1 fruit fly cellular context compared by ENCODE assay signal in the genomic region with DNA sequence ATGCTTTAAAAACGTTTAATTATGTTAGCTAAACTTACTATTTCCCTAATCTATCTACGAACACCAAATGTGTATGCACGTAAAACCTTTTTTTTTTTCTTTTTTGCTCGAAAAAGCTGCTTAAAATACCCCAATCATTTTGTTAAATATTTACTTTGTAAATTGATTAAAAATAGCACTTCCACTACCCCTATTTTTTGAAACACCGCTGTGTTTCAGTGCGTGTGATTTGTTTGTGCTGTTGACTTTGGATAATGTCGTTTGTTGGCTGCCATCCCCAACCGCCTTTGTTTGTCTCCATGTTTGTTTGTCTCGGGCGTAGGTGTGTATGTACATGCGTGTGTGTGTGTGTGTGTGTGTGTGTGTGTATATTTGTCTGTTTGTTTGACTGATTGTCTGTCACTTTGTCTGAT.
TF ChIP-seq lines count a peak whose summit lies in the region.

No protein-coding gene starts in this region.

TF ChIP-seq in whole organism, embryonic, 481 proteins besides CTCF, POLR2A, EP300 and RAD21 (continued from another document and continues in another):
- TF ChIP-seq CG13424 (tag; optimal IDR thresholded peaks at IDR 0.05; lab: Kevin White, UChicago) (peak; percentile 34), CG3726 (GFP tag; IDR thresholded peaks at IDR 0.05; lab: Robert Waterston, UW) (0 out of 3 replicates have a peak, but pooled peaks have one; percentile 25), Xrp1 (GFP tag; IDR thresholded peaks at IDR 0.05; lab: Robert Waterston, UW) (peak; percentile 48), row (GFP tag; IDR thresholded peaks at IDR 0.05; lab: Robert Waterston, UW) (peak; percentile 39; the same call in 1 of the 3 replicates), maf-S (GFP tag; optimal IDR thresholded peaks at IDR 0.05; lab: Kevin White, UChicago) (peak; percentile 7), CG12071 (GFP tag; optimal IDR thresholded peaks at IDR 0.05; lab: Kevin White, UChicago) (peak; percentile 59), CG2120 (GFP tag; optimal IDR thresholded peaks at IDR 0.05; lab: Kevin White, UChicago) (peak; percentile 48), Tbp (GFP tag; optimal IDR thresholded peaks at IDR 0.05; lab: Kevin White, UChicago) (no peak), CG3281 (GFP tag; optimal IDR thresholded peaks at IDR 0.05; lab: Kevin White, UChicago) (peak; percentile 54), ro (GFP tag; IDR thresholded peaks at IDR 0.05; lab: Robert Waterston, UW) (no peak), caup (GFP tag; optimal IDR thresholded peaks at IDR 0.05; lab: Kevin White, UChicago; ENCODE audit: severe bottlenecking) (peak; percentile 17), Neu2 (GFP tag; optimal IDR thresholded peaks at IDR 0.05; lab: Kevin White, UChicago; ENCODE audit: borderline replicate concordance) (no peak), CG4328 (GFP tag; optimal IDR thresholded peaks at IDR 0.05; lab: Kevin White, UChicago) (no peak), Dfd (GFP tag; optimal IDR thresholded peaks at IDR 0.05; lab: Kevin White, UChicago) (no peak), abd-A (tag; optimal IDR thresholded peaks at IDR 0.05; lab: Kevin White, UChicago) (no peak), dmrt99B (tag; optimal IDR thresholded peaks at IDR 0.05; lab: Kevin White, UChicago) (peak; percentile 59), CG10654 (GFP tag; optimal IDR thresholded peaks at IDR 0.05; lab: Kevin White, UChicago) (peak; percentile 30), CG33213 (GFP tag; optimal IDR thresholded peaks at IDR 0.05; lab: Kevin White, UChicago) (no peak), salm (tag; optimal IDR thresholded peaks at IDR 0.05; lab: Kevin White, UChicago) (peak; percentile 42), CG18262 (tag; optimal IDR thresholded peaks at IDR 0.05; lab: Kevin White, UChicago) (peak; percentile 52), Bdp1 (GFP tag; optimal IDR thresholded peaks at IDR 0.05; lab: Kevin White, UChicago) (peak; percentile 40), Camta (GFP tag; optimal IDR thresholded peaks at IDR 0.05; lab: Kevin White, UChicago) (peak; percentile 45), CG18619 (GFP tag; optimal IDR thresholded peaks at IDR 0.05; lab: Kevin White, UChicago) (peak; percentile 40), CG2129 (GFP tag; IDR thresholded peaks at IDR 0.05; lab: Robert Waterston, UW; ENCODE audit: partially characterized antibody) (no peak), CG5953 (GFP tag; IDR thresholded peaks at IDR 0.05; lab: Robert Waterston, UW) (no peak), CG6683 (GFP tag; optimal IDR thresholded peaks at IDR 0.05; lab: Kevin White, UChicago) (no peak), CG12219 (GFP tag; optimal IDR thresholded peaks at IDR 0.05; lab: Kevin White, UChicago) (peak; percentile 19), Gsc (GFP tag; IDR thresholded peaks at IDR 0.05; lab: Robert Waterston, UW) (no peak), CG11398 (GFP tag; optimal IDR thresholded peaks at IDR 0.05; lab: Kevin White, UChicago) (peak; percentile 56), Dip3 (GFP tag; optimal IDR thresholded peaks at IDR 0.05; lab: Kevin White, UChicago) (no peak), CG14667 (GFP tag; IDR thresholded peaks at IDR 0.05; lab: Robert Waterston, UW) (no peak), CG32772 (GFP tag; IDR thresholded peaks at IDR 0.05; lab: Robert Waterston, UW) (no peak), CG4707 (GFP tag; optimal IDR thresholded peaks at IDR 0.05; lab: Kevin White, UChicago) (peak; percentile 30), sim (GFP tag; IDR thresholded peaks at IDR 0.05; lab: Robert Waterston, UW) (no peak), CG31441 (GFP tag; IDR thresholded peaks at IDR 0.05; lab: Robert Waterston, UW) (peak; percentile 52), CG10431 (GFP tag; optimal IDR thresholded peaks at IDR 0.05; lab: Kevin White, UChicago) (peak; percentile 41), rib (GFP tag; IDR thresholded peaks at IDR 0.05; lab: Robert Waterston, UW) (no peak), CG17912 (GFP tag; optimal IDR thresholded peaks at IDR 0.05; lab: Kevin White, UChicago) (peak; percentile 61), bowl (GFP tag; IDR thresholded peaks at IDR 0.05; lab: Robert Waterston, UW) (no peak), fd102C (GFP tag; optimal IDR thresholded peaks at IDR 0.05; lab: Kevin White, UChicago) (peak; percentile 17), CG6689 (GFP tag; IDR thresholded peaks at IDR 0.05; lab: Robert Waterston, UW) (no peak), CG17568 (GFP tag; optimal IDR thresholded peaks at IDR 0.05; lab: Kevin White, UChicago) (peak; percentile 57), CG12769 (tag; optimal IDR thresholded peaks at IDR 0.05; lab: Kevin White, UChicago) (peak; percentile 28), CG7357 (GFP tag; IDR thresholded peaks at IDR 0.05; lab: Robert Waterston, UW) (no peak), unc-4 (GFP tag; IDR thresholded peaks at IDR 0.05; lab: Robert Waterston, UW; ENCODE audit: partially characterized antibody) (no peak), Oli (tag; optimal IDR thresholded peaks at IDR 0.05; lab: Kevin White, UChicago) (peak; percentile 43), lov (optimal IDR thresholded peaks at IDR 0.05; lab: Kevin White, UChicago) (no peak), lov (GFP tag; IDR thresholded peaks at IDR 0.05; lab: Robert Waterston, UW) (0 out of 3 replicates have a peak, but pooled peaks have one; percentile 48), sens (GFP tag; lab: Kevin White, UChicago) (peak; percentile 95), CG12659 (GFP tag; optimal IDR thresholded peaks at IDR 0.05; lab: Kevin White, UChicago) (peak; percentile 50), bcd (GFP tag; optimal IDR thresholded peaks at IDR 0.05; lab: Kevin White, UChicago) (peak; percentile 55), CG1602 (GFP tag; optimal IDR thresholded peaks at IDR 0.05; lab: Kevin White, UChicago) (peak; percentile 23), CG8290 (GFP tag; optimal IDR thresholded peaks at IDR 0.05; lab: Kevin White, UChicago) (peak; percentile 17), CG8290 (tag; optimal IDR thresholded peaks at IDR 0.05; lab: Kevin White, UChicago) (peak; percentile 6 to 74), crol (GFP tag; IDR thresholded peaks at IDR 0.05; lab: Robert Waterston, UW) (no peak), Sox102F (GFP tag; optimal IDR thresholded peaks at IDR 0.05; lab: Kevin White, UChicago) (peak; percentile 40), z (GFP tag; IDR thresholded peaks at IDR 0.05; lab: Robert Waterston, UW) (no peak), HLH4C (GFP tag; IDR thresholded peaks at IDR 0.05; lab: Robert Waterston, UW; ENCODE audit: partially characterized antibody) (no peak), CG31224 (GFP tag; IDR thresholded peaks at IDR 0.05; lab: Robert Waterston, UW) (no peak), NC2β (GFP tag; optimal IDR thresholded peaks at IDR 0.05; lab: Kevin White, UChicago) (peak; percentile 38), wor (GFP tag; IDR thresholded peaks at IDR 0.05; lab: Robert Waterston, UW) (no peak), fd96Cb (tag; optimal IDR thresholded peaks at IDR 0.05; lab: Kevin White, UChicago) (peak; percentile 52), CG34376 (GFP tag; optimal IDR thresholded peaks at IDR 0.05; lab: Kevin White, UChicago) (peak; percentile 11), CG10462 (GFP tag; optimal IDR thresholded peaks at IDR 0.05; lab: Kevin White, UChicago) (peak; percentile 29), sc (optimal IDR thresholded peaks at IDR 0.05; lab: Kevin White, UChicago) (no peak), sc (GFP tag; optimal IDR thresholded peaks at IDR 0.05; lab: Kevin White, UChicago) (peak; percentile 27), TFAM (GFP tag; optimal IDR thresholded peaks at IDR 0.05; lab: Kevin White, UChicago) (no peak), MTF-1 (GFP tag; optimal IDR thresholded peaks at IDR 0.05; lab: Kevin White, UChicago; ENCODE audit: borderline replicate concordance) (peak; percentile 60), CG7987 (GFP tag; optimal IDR thresholded peaks at IDR 0.05; lab: Kevin White, UChicago) (peak; percentile 43), CG12104 (GFP tag; optimal IDR thresholded peaks at IDR 0.05; lab: Kevin White, UChicago) (peak; percentile 23), CG18011 (GFP tag; optimal IDR thresholded peaks at IDR 0.05; lab: Kevin White, UChicago) (peak; percentile 7), CG1529 (GFP tag; optimal IDR thresholded peaks at IDR 0.05; lab: Kevin White, UChicago) (peak; percentile 44), CG43689 (GFP tag; IDR thresholded peaks at IDR 0.05; lab: Robert Waterston, UW) (0 out of 2 replicates have a peak, but pooled peaks have one; percentile 17), CG4424 (GFP tag; optimal IDR thresholded peaks at IDR 0.05; lab: Kevin White, UChicago) (peak; percentile 53), exex (tag; optimal IDR thresholded peaks at IDR 0.05; lab: Kevin White, UChicago) (peak; percentile 29), CG15696 (tag; optimal IDR thresholded peaks at IDR 0.05; lab: Kevin White, UChicago) (peak; percentile 54), Drgx (GFP tag; IDR thresholded peaks at IDR 0.05; lab: Robert Waterston, UW) (no peak), CG14710 (tag; optimal IDR thresholded peaks at IDR 0.05; lab: Kevin White, UChicago) (peak; percentile 17), her (GFP tag; optimal IDR thresholded peaks at IDR 0.05; lab: Kevin White, UChicago) (peak; percentile 18), ftz-f1 (GFP tag; optimal IDR thresholded peaks at IDR 0.05; lab: Kevin White, UChicago) (no peak), Sox100B (GFP tag; optimal IDR thresholded peaks at IDR 0.05; lab: Kevin White, UChicago) (peak; percentile 64), dimm (GFP tag; IDR thresholded peaks at IDR 0.05; lab: Robert Waterston, UW) (no peak), Blimp-1 (GFP tag; optimal IDR thresholded peaks at IDR 0.05; lab: Kevin White, UChicago) (peak; percentile 23), zfh1 (GFP tag; IDR thresholded peaks at IDR 0.05; lab: Robert Waterston, UW) (peak; percentile 59; the same call in 1 of the 3 replicates), CG7928 (GFP tag; optimal IDR thresholded peaks at IDR 0.05; lab: Kevin White, UChicago) (no peak), unpg (GFP tag; optimal IDR thresholded peaks at IDR 0.05; lab: Kevin White, UChicago) (peak; percentile 41), nmo (GFP tag; optimal IDR thresholded peaks at IDR 0.05; lab: Kevin White, UChicago) (peak; percentile 50), CG9876 (GFP tag; optimal IDR thresholded peaks at IDR 0.05; lab: Kevin White, UChicago) (peak; percentile 47), pan (optimal IDR thresholded peaks at IDR 0.05; lab: Kevin White, UChicago) (no peak), pan (GFP tag; optimal IDR thresholded peaks at IDR 0.05 in 1 of 2, IDR thresholded peaks at IDR 0.05 in 1 of 2) (no peak), da (GFP tag; optimal IDR thresholded peaks at IDR 0.05; lab: Kevin White, UChicago) (no peak), CG11723 (GFP tag; optimal IDR thresholded peaks at IDR 0.05; lab: Kevin White, UChicago) (peak; percentile 30), C15 (GFP tag; IDR thresholded peaks at IDR 0.05; lab: Robert Waterston, UW) (no peak), Pdp1 (GFP tag; optimal IDR thresholded peaks at IDR 0.05; lab: Kevin White, UChicago) (peak; percentile 24 to 43), CG10147 (GFP tag; optimal IDR thresholded peaks at IDR 0.05; lab: Kevin White, UChicago) (no peak), CG11247 (GFP tag; IDR thresholded peaks at IDR 0.05; lab: Robert Waterston, UW) (no peak), eve (GFP tag; optimal IDR thresholded peaks at IDR 0.05; lab: Kevin White, UChicago) (peak in 1 of 2 experiments; percentile 72), Hr51 (GFP tag; optimal IDR thresholded peaks at IDR 0.05; lab: Kevin White, UChicago) (peak; percentile 19 to 38), CG12236 (GFP tag; optimal IDR thresholded peaks at IDR 0.05; lab: Kevin White, UChicago) (peak; percentile 55), CG7839 (tag; optimal IDR thresholded peaks at IDR 0.05; lab: Kevin White, UChicago) (peak; percentile 66), phol (tag; optimal IDR thresholded peaks at IDR 0.05; lab: Kevin White, UChicago) (peak; percentile 24), E2f2 (GFP tag; IDR thresholded peaks at IDR 0.05; lab: Robert Waterston, UW) (no peak), CG15601 (tag; optimal IDR thresholded peaks at IDR 0.05; lab: Kevin White, UChicago) (peak; percentile 70), sens-2 (GFP tag; IDR thresholded peaks at IDR 0.05; lab: Robert Waterston, UW) (no peak), NK7.1 (GFP tag; optimal IDR thresholded peaks at IDR 0.05; lab: Kevin White, UChicago) (peak; percentile 25), kni (GFP tag; optimal IDR thresholded peaks at IDR 0.05; lab: Kevin White, UChicago) (peak; percentile 27), Xbp1 (GFP tag; optimal IDR thresholded peaks at IDR 0.05; lab: Kevin White, UChicago) (peak; percentile 26), CG11696 (GFP tag; IDR thresholded peaks at IDR 0.05; lab: Robert Waterston, UW) (peak; percentile 59), mirr (GFP tag; optimal IDR thresholded peaks at IDR 0.05; lab: Kevin White, UChicago) (peak; percentile 65), CG17802 (tag; optimal IDR thresholded peaks at IDR 0.05; lab: Kevin White, UChicago) (peak; percentile 1), odd (GFP tag; optimal IDR thresholded peaks at IDR 0.05; lab: Kevin White, UChicago) (peak; percentile 37), Nf-YB (GFP tag; optimal IDR thresholded peaks at IDR 0.05; lab: Kevin White, UChicago) (peak; percentile 9), CG33557 (GFP tag; optimal IDR thresholded peaks at IDR 0.05; lab: Kevin White, UChicago) (peak; percentile 71), ap (GFP tag; IDR thresholded peaks at IDR 0.05; lab: Robert Waterston, UW) (no peak), Optix (GFP tag; IDR thresholded peaks at IDR 0.05; lab: Robert Waterston, UW) (peak; percentile 59), Hr3 (GFP tag; optimal IDR thresholded peaks at IDR 0.05; lab: Kevin White, UChicago) (peak; percentile 31), jumu (GFP tag; optimal IDR thresholded peaks at IDR 0.05; lab: Kevin White, UChicago) (peak; percentile 47), chm (GFP tag; IDR thresholded peaks at IDR 0.05; lab: Robert Waterston, UW) (no peak; the same call in 1 of the 2 replicates), CG8924 (tag; optimal IDR thresholded peaks at IDR 0.05; lab: Kevin White, UChicago) (peak; percentile 8), gt (GFP tag; IDR thresholded peaks at IDR 0.05; lab: Robert Waterston, UW) (no peak), Ptx1 (GFP tag; IDR thresholded peaks at IDR 0.05; lab: Robert Waterston, UW) (no peak; the same call in 1 of the 2 replicates), BtbVII (GFP tag; optimal IDR thresholded peaks at IDR 0.05; lab: Kevin White, UChicago) (peak; percentile 18), zfh2 (GFP tag; optimal IDR thresholded peaks at IDR 0.05; lab: Kevin White, UChicago) (no peak), CG31365 (tag; optimal IDR thresholded peaks at IDR 0.05; lab: Kevin White, UChicago) (no peak), CHES-1-like (GFP tag; optimal IDR thresholded peaks at IDR 0.05; lab: Kevin White, UChicago) (peak; percentile 41), bsh (GFP tag; optimal IDR thresholded peaks at IDR 0.05; lab: Kevin White, UChicago) (peak in 1 of 2 experiments; percentile 73), grau (tag; optimal IDR thresholded peaks at IDR 0.05; lab: Kevin White, UChicago) (peak; percentile 38)
